Fruit fly (Drosophila melanogaster) whole organism, wandering third instar larva: Measurements from ENCODE around the gene CG13999.

Source experiments
- CG32264 ChIP-seq: fragments of 200-800 bp; sonication (Bioruptor generic); optimal IDR thresholded peaks from 2 replicates; lab custom pipeline; 2016; ENCODE audit warnings: missing biosample characterization, missing genetic modification characterization
- dl ChIP-seq, 2 experiments: fragments of 175-275, 200-275 bp in 1 of 2; fragments of 200-275 bp in 1 of 2; sonication (Bioruptor generic); optimal IDR thresholded peaks; lab custom pipeline; 2018; ENCODE audit warnings: mild to moderate bottlenecking in 2 of 2, missing biosample characterization in 2 of 2, missing genetic modification characterization in 2 of 2, moderate library complexity in 2 of 2; ENCODE audit not compliant: partially characterized antibody in 2 of 2, insufficient read depth in 1 of 2
- dmrt93B ChIP-seq: fragments of 200-800 bp; sonication (Bioruptor generic); optimal IDR thresholded peaks from 2 replicates; lab custom pipeline; 2018; ENCODE audit warnings: missing biosample characterization, mild to moderate bottlenecking, missing genetic modification characterization
- psq ChIP-seq: fragments of 200-800 bp; sonication (Bioruptor generic); optimal IDR thresholded peaks from 3 replicates; lab custom pipeline; 2017; ENCODE audit warnings: missing biosample characterization, mild to moderate bottlenecking, missing genetic modification characterization, moderate library complexity
- rgr ChIP-seq: fragments of 200-800 bp; sonication (Bioruptor generic); optimal IDR thresholded peaks from 3 replicates; lab custom pipeline; 2016; ENCODE audit warnings: missing biosample characterization, mild to moderate bottlenecking, missing genetic modification characterization
- usp ChIP-seq: fragments of >200 bp; optimal IDR thresholded peaks from 2 replicates; lab custom pipeline; 2017; ENCODE audit warnings: missing biosample characterization, missing genetic modification characterization

DNA sequence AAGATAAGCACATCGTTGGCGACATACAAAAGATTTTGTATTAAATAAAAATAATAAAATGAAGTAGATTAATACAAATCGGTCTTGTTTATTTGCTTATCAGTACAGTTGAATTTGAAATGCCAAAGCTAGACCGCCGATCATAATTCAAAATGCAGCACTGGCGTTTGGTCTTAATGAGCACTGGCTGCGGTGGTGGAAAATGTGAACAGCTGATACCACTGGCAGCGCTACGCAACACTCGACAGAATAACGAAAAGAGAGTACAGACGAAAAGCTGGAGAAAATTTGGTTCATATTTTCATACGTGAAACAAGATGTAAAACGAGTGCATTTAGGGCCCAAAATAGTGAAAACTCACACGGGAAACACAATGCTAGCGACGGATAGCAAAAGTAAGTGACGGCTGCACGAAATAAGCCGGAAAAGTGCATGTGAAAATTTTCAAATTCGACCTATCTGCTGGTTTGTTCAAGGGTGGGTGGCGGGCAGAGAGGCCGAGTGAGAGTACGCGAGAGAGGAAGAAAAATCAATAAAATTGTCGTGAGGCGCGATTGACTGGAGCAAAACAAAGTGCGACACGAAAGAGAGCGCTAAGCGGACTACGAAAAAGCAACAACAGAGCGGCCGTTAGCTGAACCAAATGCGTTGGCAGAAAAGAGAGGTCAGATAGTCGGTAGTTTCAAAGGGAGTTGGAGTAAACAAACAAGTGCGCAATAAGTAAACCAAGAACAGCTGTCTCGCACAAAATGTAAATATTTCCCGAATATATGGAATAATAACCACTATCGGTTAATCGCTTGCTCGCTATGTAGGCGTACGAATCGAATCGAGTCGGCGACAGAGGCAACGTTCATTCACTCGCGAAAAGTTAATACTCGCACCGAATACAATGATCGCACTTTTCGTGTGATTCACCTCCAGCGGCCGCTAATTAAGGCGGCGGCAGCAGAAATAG is 49.1 kb downstream of the CG13999 start, which contains the start of gene bchs:
- TF ChIP-seq usp (GFP tag; lab: Kevin White, UChicago) (no peak), dl (GFP tag; optimal IDR thresholded peaks at IDR 0.05; lab: Kevin White, UChicago; ENCODE audit: insufficient read depth in 1 of 2, partially characterized antibody in 2 of 2) (no peak), rgr (GFP tag; lab: Kevin White, UChicago) (peak; percentile 86), psq (GFP tag; lab: Kevin White, UChicago) (peak; percentile 98), dmrt93B (GFP tag; lab: Kevin White, UChicago) (no peak), CG32264 (GFP tag; lab: Kevin White, UChicago) (no peak)
